Worm (Caenorhabditis elegans) whole organism, L3 larva: ENCODE measurements around the gene srj-37.

Experiments used
- aly-2 ChIP-seq: fragments of 150-350 bp; optimal IDR thresholded peaks from 2 replicates; lab custom pipeline; 2014; ENCODE audit warnings: missing biosample characterization, missing genetic modification characterization
- ceh-28 ChIP-seq: fragments of 150-350 bp; optimal IDR thresholded peaks from 2 replicates; lab custom pipeline; 2014; ENCODE audit warnings: missing biosample characterization, missing genetic modification reagents, missing genetic modification characterization
- ceh-9 ChIP-seq: sonication (generic microtip); optimal IDR thresholded peaks from 2 replicates; lab custom pipeline; 2018; ENCODE audit warnings: missing biosample characterization, missing genetic modification characterization
- daf-12 ChIP-seq: fragments of 150-350 bp; optimal IDR thresholded peaks from 2 replicates; lab custom pipeline; 2014; ENCODE audit warnings: missing biosample characterization, missing genetic modification reagents, missing genetic modification characterization
- elt-1 ChIP-seq: fragments of 150-350 bp; optimal IDR thresholded peaks from 2 replicates; lab custom pipeline; 2014; ENCODE audit warnings: missing biosample characterization, missing genetic modification characterization
- elt-2 ChIP-seq: sonication (generic microtip); optimal IDR thresholded peaks from 2 replicates; lab custom pipeline; 2016; ENCODE audit warnings: missing genetic modification reagents, mild to moderate bottlenecking, missing genetic modification characterization, missing compliant biosample characterization
- fkh-10 ChIP-seq: sonication (generic microtip); optimal IDR thresholded peaks from 2 replicates; lab custom pipeline; 2017; ENCODE audit warnings: missing biosample characterization, missing genetic modification reagents, missing genetic modification characterization
- jun-1 ChIP-seq: fragments of 150-350 bp; optimal IDR thresholded peaks from 2 replicates; lab custom pipeline; 2014; ENCODE audit warnings: missing biosample characterization, missing genetic modification reagents, missing genetic modification characterization
- lin-15B ChIP-seq: fragments of 150-350 bp; optimal IDR thresholded peaks from 2 replicates; lab custom pipeline; 2014; ENCODE audit warnings: missing biosample characterization, missing genetic modification characterization
- lin-39 ChIP-seq: fragments of 150-350 bp; optimal IDR thresholded peaks from 2 replicates; lab custom pipeline; 2018; ENCODE audit warnings: missing biosample characterization, missing genetic modification reagents, missing genetic modification characterization
- lsy-12 ChIP-seq: sonication (generic microtip); optimal IDR thresholded peaks from 2 replicates; lab custom pipeline; 2016; ENCODE audit warnings: mild to moderate bottlenecking, missing genetic modification characterization, missing compliant biosample characterization
- nfya-1 ChIP-seq: sonication (generic microtip); optimal IDR thresholded peaks from 2 replicates; lab custom pipeline; 2017; ENCODE audit warnings: missing genetic modification characterization, mild to moderate bottlenecking, missing compliant biosample characterization, antibody characterized with exemption, moderate library complexity; ENCODE audit not compliant: insufficient read depth
- nhr-11 ChIP-seq: fragments of 150-350 bp; optimal IDR thresholded peaks from 2 replicates; lab custom pipeline; 2014; ENCODE audit warnings: missing biosample characterization, missing genetic modification characterization
- nhr-12 ChIP-seq: fragments of 150-350 bp; optimal IDR thresholded peaks from 2 replicates; lab custom pipeline; 2014; ENCODE audit warnings: missing biosample characterization, missing genetic modification characterization
- nhr-23 ChIP-seq: fragments of 150-350 bp; optimal IDR thresholded peaks from 2 replicates; lab custom pipeline; 2014; ENCODE audit warnings: missing biosample characterization, missing genetic modification reagents, missing genetic modification characterization
- nhr-237 ChIP-seq: fragments of 150-350 bp; optimal IDR thresholded peaks from 2 replicates; lab custom pipeline; 2014; ENCODE audit warnings: missing biosample characterization, missing genetic modification characterization
- nhr-28 ChIP-seq: fragments of 150-350 bp; optimal IDR thresholded peaks from 2 replicates; lab custom pipeline; 2014; ENCODE audit warnings: missing biosample characterization, missing genetic modification characterization
- nhr-43 ChIP-seq: sonication (generic microtip); optimal IDR thresholded peaks from 2 replicates; lab custom pipeline; 2016; ENCODE audit warnings: mild to moderate bottlenecking, missing genetic modification characterization, missing compliant biosample characterization; ENCODE audit not compliant: poor library complexity, severe bottlenecking
- pqm-1 ChIP-seq: fragments of 150-350 bp; optimal IDR thresholded peaks from 2 replicates; lab custom pipeline; 2017; ENCODE audit warnings: missing biosample characterization, missing genetic modification characterization, inconsistent platforms
- skn-1 ChIP-seq: fragments of 150-350 bp; optimal IDR thresholded peaks from 2 replicates; lab custom pipeline; 2014; ENCODE audit warnings: missing biosample characterization, missing genetic modification characterization
- tbx-2 ChIP-seq: sonication (generic microtip); optimal IDR thresholded peaks from 2 replicates; lab custom pipeline; 2016; ENCODE audit warnings: mild to moderate bottlenecking, missing genetic modification characterization, missing compliant biosample characterization
- unc-62 ChIP-seq: fragments of 150-350 bp; sonication (generic microtip); optimal IDR thresholded peaks from 4 replicates; lab custom pipeline; 2014; ENCODE audit warnings: missing biosample characterization, missing genetic modification reagents, missing genetic modification characterization
- ztf-11 ChIP-seq: fragments of 150-350 bp; optimal IDR thresholded peaks from 2 replicates; lab custom pipeline; 2014; ENCODE audit warnings: missing biosample characterization, missing genetic modification characterization

The srj-37 gene

ce11 chrV:683858-684257, 45.4 kb downstream of the srj-37 start, which contains the start of gene F31F4.1:
Gene F31F4.1 (plus strand): TSS chrV:684060.
- no peak for TF ChIP-seq tbx-2
- peak; percentile 66 for TF ChIP-seq elt-2
- TF ChIP-seq ceh-28 (tag; lab: Kevin White, UChicago), result no peak
- TF ChIP-seq unc-62 (GFP tag; lab: Kevin White, UChicago), result no peak
- no peak for TF ChIP-seq aly-2
- TF ChIP-seq pqm-1 (tag; lab: Kevin White, UChicago), result peak; percentile 44
- TF ChIP-seq lin-15B (tag; lab: Kevin White, UChicago), result no peak
- TF ChIP-seq fkh-10, result no peak

DNA sequence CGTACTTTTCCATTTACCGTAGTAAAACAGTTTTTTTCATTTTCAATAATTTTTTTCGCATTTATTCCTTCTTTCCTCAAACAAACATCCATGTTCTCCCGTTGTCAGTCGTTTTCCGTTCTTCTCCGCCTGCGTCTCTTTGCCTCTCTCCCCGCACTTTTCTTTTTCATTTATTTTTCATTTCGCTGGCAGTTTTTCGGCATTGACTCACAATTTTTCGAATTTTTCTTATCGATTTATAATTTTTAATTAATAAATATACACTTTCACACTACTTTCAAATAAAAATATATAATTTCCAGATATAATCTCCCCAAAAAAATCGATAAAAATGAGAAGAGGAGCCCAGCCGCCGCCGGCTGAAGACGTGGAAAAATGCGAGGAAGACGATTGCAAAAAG, 49.0 kb downstream of the srj-37 start, which contains the start of gene H25P19.1:
Gene H25P19.1, plus strand, starts transcription at position 301 of the 400 bp plus-strand sequence.
- no peak for TF ChIP-seq nhr-28 (tag; lab: Kevin White, UChicago)
- no peak for TF ChIP-seq nhr-12 (tag; lab: Kevin White, UChicago)
- no peak for TF ChIP-seq lsy-12 (tag; lab: Kevin White, UChicago)
- TF ChIP-seq nfya-1 (tag; lab: Kevin White, UChicago), result no peak
- no peak for TF ChIP-seq nhr-237 (tag; lab: Kevin White, UChicago)
- TF ChIP-seq daf-12 (tag; lab: Kevin White, UChicago), result no peak
- no peak for TF ChIP-seq elt-1 (tag; lab: Kevin White, UChicago)
- no peak for TF ChIP-seq ztf-11 (tag; lab: Kevin White, UChicago)
- TF ChIP-seq skn-1 (tag; lab: Kevin White, UChicago), result no peak
- TF ChIP-seq lin-15B (tag; lab: Kevin White, UChicago), result no peak
- no peak for TF ChIP-seq lin-39
- TF ChIP-seq ceh-9 (tag; lab: Kevin White, UChicago), result no peak
- no peak for TF ChIP-seq tbx-2
- TF ChIP-seq nhr-23 (tag; lab: Kevin White, UChicago), result no peak
- no peak for TF ChIP-seq jun-1 (tag; lab: Kevin White, UChicago)
- TF ChIP-seq nhr-43 (tag; lab: Kevin White, UChicago), result no peak
- TF ChIP-seq nhr-11 (tag; lab: Kevin White, UChicago), result no peak
